Worm (Caenorhabditis elegans): ENCODE results near the gene spp-13.

The spp-13 gene

DNA sequence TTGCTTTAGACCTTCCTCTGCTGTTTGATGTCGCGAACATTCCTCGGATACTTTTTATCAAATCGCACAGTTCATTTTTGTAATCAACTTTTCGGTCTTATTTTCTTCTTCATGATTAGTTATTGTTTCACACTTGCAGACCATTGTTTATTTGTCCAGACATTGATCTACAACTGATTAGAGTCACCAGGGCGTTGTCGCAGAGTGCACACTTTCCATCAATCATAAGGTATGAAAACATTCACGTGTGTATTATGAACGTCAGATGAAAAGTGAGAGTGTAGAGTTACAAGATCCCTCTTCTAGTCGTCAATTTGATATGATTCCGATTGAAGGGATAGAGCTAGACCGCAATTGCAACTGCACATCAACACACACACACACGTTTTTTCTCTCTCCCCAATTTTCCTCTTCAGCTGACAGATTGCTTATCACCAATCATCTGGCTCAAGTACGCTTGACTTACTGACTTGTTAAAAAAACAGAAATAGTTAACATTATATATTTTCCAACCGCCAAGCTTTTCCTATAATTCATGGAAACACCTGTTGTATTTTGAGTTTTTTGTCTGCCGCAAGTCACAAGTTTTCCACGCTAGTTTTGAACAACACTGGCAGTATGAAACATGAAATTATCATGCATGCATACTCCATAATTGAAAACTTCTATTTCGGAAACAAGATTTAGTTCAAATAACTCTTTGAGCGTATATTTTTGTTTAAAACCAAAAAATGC, 21.8 kb upstream of the spp-13 start (continued):
- no peak for TF ChIP-seq somi-1 (GFP tag; optimal IDR thresholded peaks at IDR 0.05)
- peak; percentile 22 for TF ChIP-seq atf-7 (tag; optimal IDR thresholded peaks at IDR 0.05)

ce11 chrX:8438756-8439155, 20.4 kb upstream of the spp-13 start:
- no peak for TF ChIP-seq nhr-90 (tag; optimal IDR thresholded peaks at IDR 0.05)
- TF ChIP-seq sptf-2 (GFP tag; optimal IDR thresholded peaks at IDR 0.05) = no peak
- no peak for TF ChIP-seq hmg-1.2 (GFP tag; IDR thresholded peaks at IDR 0.05)
- TF ChIP-seq rec-8 (tag; optimal IDR thresholded peaks at IDR 0.05) = no peak
- TF ChIP-seq hlh-12 (tag; optimal IDR thresholded peaks at IDR 0.05) = no peak
- TF ChIP-seq sdz-38 (tag; optimal IDR thresholded peaks at IDR 0.05) = no peak
- no peak for TF ChIP-seq die-1 (tag; optimal IDR thresholded peaks at IDR 0.05)
- no peak for TF ChIP-seq lin-40 (tag; optimal IDR thresholded peaks at IDR 0.05)
- no peak for TF ChIP-seq ztf-18 (tag; optimal IDR thresholded peaks at IDR 0.05)
- no peak for TF ChIP-seq chd-7 (tag; optimal IDR thresholded peaks at IDR 0.05)
- TF ChIP-seq Y95B8A.8 (GFP tag; IDR thresholded peaks at IDR 0.05) = no peak
- no peak for TF ChIP-seq gei-17 (GFP tag; optimal IDR thresholded peaks at IDR 0.05)
- TF ChIP-seq atf-7 (tag; optimal IDR thresholded peaks at IDR 0.05) = no peak
- TF ChIP-seq xnd-1 (tag; optimal IDR thresholded peaks at IDR 0.05) = no peak
- TF ChIP-seq akir-1 (GFP tag; optimal IDR thresholded peaks at IDR 0.05) = no peak
- no peak for TF ChIP-seq ztf-22 (GFP tag; optimal IDR thresholded peaks at IDR 0.05)
- TF ChIP-seq mcd-1 (GFP tag; IDR thresholded peaks at IDR 0.05) = no peak
- TF ChIP-seq ets-4 (GFP tag; optimal IDR thresholded peaks at IDR 0.05) = no peak
- TF ChIP-seq ztf-28 (GFP tag; IDR thresholded peaks at IDR 0.05) = no peak

DNA sequence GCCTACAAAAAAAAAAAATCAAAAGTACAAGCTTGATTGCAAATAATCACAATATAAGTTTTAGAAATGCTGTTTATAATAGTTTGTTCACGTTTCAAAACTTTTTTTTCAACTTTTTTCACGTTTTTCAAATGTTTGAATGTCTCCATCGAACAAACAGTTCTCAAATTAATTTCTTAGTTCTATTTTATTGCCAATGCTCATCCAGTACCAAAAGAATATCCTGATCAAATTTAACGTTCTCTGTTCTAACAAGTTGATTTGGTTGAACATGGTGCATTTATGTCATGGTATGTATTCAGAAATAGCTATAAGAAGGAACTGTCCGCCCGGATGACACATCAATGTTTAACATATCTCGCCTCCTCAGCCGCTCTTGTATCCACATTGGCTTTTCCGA, 14.0 kb upstream of the spp-13 start, which contains the start of gene kin-9:
Gene kin-9, plus strand, starts transcription at position 301 of the 400 bp plus-strand sequence.
- TF ChIP-seq ets-4 (GFP tag; optimal IDR thresholded peaks at IDR 0.05) = no peak
- no peak for TF ChIP-seq hlh-26 (GFP tag; conservative IDR thresholded peaks at IDR 0.05)
- no peak for TF ChIP-seq sdz-38 (tag; optimal IDR thresholded peaks at IDR 0.05)
- no peak for TF ChIP-seq mes-4 (tag; optimal IDR thresholded peaks at IDR 0.05)
- no peak for TF ChIP-seq ceh-40 (GFP tag; IDR thresholded peaks at IDR 0.05)
- TF ChIP-seq chd-7 (tag; optimal IDR thresholded peaks at IDR 0.05) = no peak
- no peak for TF ChIP-seq K11D2.4 (GFP tag; IDR thresholded peaks at IDR 0.05)
- no peak for TF ChIP-seq ztf-22 (GFP tag; optimal IDR thresholded peaks at IDR 0.05)
- no peak for TF ChIP-seq F33H1.4 (GFP tag; IDR thresholded peaks at IDR 0.05)
- TF ChIP-seq zfh-2 (GFP tag; conservative IDR thresholded peaks at IDR 0.05) = no peak
- TF ChIP-seq pha-4 (tag; optimal IDR thresholded peaks at IDR 0.05) = no peak
- TF ChIP-seq xnd-1 (tag; optimal IDR thresholded peaks at IDR 0.05) = no peak
- TF ChIP-seq lin-26 (GFP tag; IDR thresholded peaks at IDR 0.05) = no peak

- TF ChIP-seq snpc-1.1 (tag; optimal IDR thresholded peaks at IDR 0.05; ENCODE audit: insufficient read depth) (peak; percentile 7), ztf-22 (GFP tag; optimal IDR thresholded peaks at IDR 0.05) (no peak), snpc-4 (GFP tag; optimal IDR thresholded peaks at IDR 0.05) (no peak), snpc-4 (tag; optimal IDR thresholded peaks at IDR 0.05) (peak in 2 of 4 experiments; percentile 88 to 89)
These were observed 11.2 kb upstream of the spp-13 start for ce11 chrX:8429503-8429902.
